Fruit fly (Drosophila melanogaster): ENCODE data around the gene CG8578.

Gene CG8578

dm6 chrX:15802880-15803650, 41.2 kb upstream of the CG8578 start (continued):
- TF ChIP-seq hbn (GFP tag; IDR thresholded peaks at IDR 0.05; ENCODE audit: partially characterized antibody) (peak; percentile 66; the same call in 1 of the 2 replicates), zen (tag; optimal IDR thresholded peaks at IDR 0.05) (peak; percentile 17), CG1024 (GFP tag; IDR thresholded peaks at IDR 0.05) (0 out of 2 replicates have a peak, but pooled peaks have one; percentile 25), CG17359 (tag; optimal IDR thresholded peaks at IDR 0.05) (no peak), CG10267 (tag; optimal IDR thresholded peaks at IDR 0.05) (peak; percentile 5), CG18764 (GFP tag; optimal IDR thresholded peaks at IDR 0.05) (no peak), CG12391 (tag; optimal IDR thresholded peaks at IDR 0.05) (peak; percentile 34), caup (GFP tag; optimal IDR thresholded peaks at IDR 0.05; ENCODE audit: severe bottlenecking) (no peak), CG6813 (GFP tag; optimal IDR thresholded peaks at IDR 0.05) (peak; percentile 24), Meics (GFP tag; optimal IDR thresholded peaks at IDR 0.05) (peak; percentile 52), corto (GFP tag; optimal IDR thresholded peaks at IDR 0.05) (no peak), mirr (GFP tag; optimal IDR thresholded peaks at IDR 0.05) (no peak), sens (GFP tag) (peak; percentile 5), Hand (GFP tag; optimal IDR thresholded peaks at IDR 0.05) (no peak), Taf1 (GFP tag; IDR thresholded peaks at IDR 0.05) (no peak), CG7839 (tag; optimal IDR thresholded peaks at IDR 0.05) (peak; percentile 18), sd (tag; optimal IDR thresholded peaks at IDR 0.05) (peak; percentile 30), zfh1 (GFP tag; IDR thresholded peaks at IDR 0.05) (0 out of 3 replicates have a peak, but pooled peaks have one; percentile 24), gsb (GFP tag; IDR thresholded peaks at IDR 0.05) (no peak), eve (GFP tag; optimal IDR thresholded peaks at IDR 0.05) (peak in 1 of 2 experiments; percentile 38), CG13894 (tag; optimal IDR thresholded peaks at IDR 0.05) (peak; percentile 46), CG10543 (GFP tag; optimal IDR thresholded peaks at IDR 0.05) (no peak), CG4707 (GFP tag; optimal IDR thresholded peaks at IDR 0.05) (peak; percentile 94), CG34224 (GFP tag; IDR thresholded peaks at IDR 0.05; ENCODE audit: partially characterized antibody) (peak; percentile 84), CG7987 (GFP tag; optimal IDR thresholded peaks at IDR 0.05) (no peak), ro (GFP tag; IDR thresholded peaks at IDR 0.05) (no peak), pnt (GFP tag; optimal IDR thresholded peaks at IDR 0.05) (no peak), CG17568 (GFP tag; optimal IDR thresholded peaks at IDR 0.05) (no peak), MBD-R2 (GFP tag; IDR thresholded peaks at IDR 0.05) (peak; percentile 44), Dll (GFP tag; IDR thresholded peaks at IDR 0.05; ENCODE audit: partially characterized antibody) (peak; percentile 75; the same call in 3 of the 4 replicates), esg (GFP tag; conservative IDR thresholded peaks at IDR 0.05) (no peak), CG2712 (tag; optimal IDR thresholded peaks at IDR 0.05) (peak; percentile 31), Gsc (GFP tag; IDR thresholded peaks at IDR 0.05) (no peak), CG11456 (GFP tag; IDR thresholded peaks at IDR 0.05) (no peak), CG5245 (GFP tag; optimal IDR thresholded peaks at IDR 0.05) (peak; percentile 3), knrl (GFP tag; IDR thresholded peaks at IDR 0.05; ENCODE audit: partially characterized antibody) (peak; percentile 71), NfI (GFP tag; optimal IDR thresholded peaks at IDR 0.05) (peak; percentile 23), CG6765 (GFP tag; optimal IDR thresholded peaks at IDR 0.05) (peak; percentile 34), CG15601 (tag; optimal IDR thresholded peaks at IDR 0.05) (no peak), scrt (GFP tag; optimal IDR thresholded peaks at IDR 0.05) (peak; percentile 14), pzg (GFP tag; optimal IDR thresholded peaks at IDR 0.05) (peak; percentile 42), CG17802 (tag; optimal IDR thresholded peaks at IDR 0.05) (peak; percentile 53), PHDP (tag; optimal IDR thresholded peaks at IDR 0.05) (peak; percentile 7), vnd (GFP tag; IDR thresholded peaks at IDR 0.05; ENCODE audit: partially characterized antibody) (peak; percentile 59; the same call in 2 of the 3 replicates), CG8290 (GFP tag; optimal IDR thresholded peaks at IDR 0.05) (peak; percentile 69), CG8290 (tag; optimal IDR thresholded peaks at IDR 0.05) (peak in 1 of 2 experiments; percentile 65), Med (GFP tag) (peak; percentile 59), CG18262 (tag; optimal IDR thresholded peaks at IDR 0.05) (peak; percentile 36)

Data from whole organism, embryonic.